Worm (Caenorhabditis elegans): ENCODE data around the gene C06B8.2.
A peak's percentile ranks its signal among the peaks of the same experiment; 100 is the strongest.

The C06B8.2 gene

DNA sequence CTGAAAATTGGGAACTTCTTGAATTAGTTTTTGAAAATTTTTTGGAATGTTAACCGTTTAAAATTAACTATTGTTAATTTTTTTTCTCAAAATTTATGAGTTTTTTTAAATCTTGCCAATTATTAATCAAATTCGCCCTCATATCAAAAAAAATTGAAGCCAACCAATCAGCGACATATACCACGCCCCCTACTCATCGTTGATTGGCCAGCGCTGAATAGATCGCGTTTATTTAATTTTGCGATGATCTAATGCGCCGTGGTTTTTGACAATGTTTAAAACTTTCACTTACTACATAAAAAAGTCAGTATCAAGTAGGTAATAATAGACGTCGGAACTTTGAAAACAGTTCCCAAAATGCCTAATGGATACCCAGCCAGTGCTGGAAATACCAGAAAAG, 36.2 kb downstream of the C06B8.2 start:
- TF ChIP-seq F26F4.8 (GFP tag; conservative IDR thresholded peaks at IDR 0.05) = no peak
- no peak for TF ChIP-seq hlh-30 (tag; optimal IDR thresholded peaks at IDR 0.05; ENCODE audit: insufficient read depth)
- no peak for TF ChIP-seq ceh-82 (tag; optimal IDR thresholded peaks at IDR 0.05)
- no peak for TF ChIP-seq ceh-20 (GFP tag; IDR thresholded peaks at IDR 0.05)
- no peak for TF ChIP-seq mes-2 (tag; optimal IDR thresholded peaks at IDR 0.05; ENCODE audit: poor library complexity, severe bottlenecking)
- no peak for TF ChIP-seq dpl-1 (GFP tag; optimal IDR thresholded peaks at IDR 0.05)
- no peak for TF ChIP-seq ceh-28 (tag; optimal IDR thresholded peaks at IDR 0.05)
- no peak for TF ChIP-seq lin-39 (tag; optimal IDR thresholded peaks at IDR 0.05)
- no peak for TF ChIP-seq lin-15B (tag; optimal IDR thresholded peaks at IDR 0.05)
- TF ChIP-seq unc-62 (GFP tag; optimal IDR thresholded peaks at IDR 0.05 in 1 of 2) = no peak
- TF ChIP-seq unc-62 (tag; optimal IDR thresholded peaks at IDR 0.05) = no peak
- no peak for TF ChIP-seq mxl-3 (GFP tag; optimal IDR thresholded peaks at IDR 0.05)
- no peak for TF ChIP-seq zip-2 (tag; optimal IDR thresholded peaks at IDR 0.05)
- TF ChIP-seq rbr-2 (tag; optimal IDR thresholded peaks at IDR 0.05) = no peak
- TF ChIP-seq unc-130 (GFP tag; optimal IDR thresholded peaks at IDR 0.05) = no peak
- TF ChIP-seq unc-39 (tag; optimal IDR thresholded peaks at IDR 0.05) = no peak
- TF ChIP-seq daf-12 (tag; optimal IDR thresholded peaks at IDR 0.05) = no peak
- no peak for TF ChIP-seq nhr-76 (tag; optimal IDR thresholded peaks at IDR 0.05)
- no peak for TF ChIP-seq nhr-25 (tag; optimal IDR thresholded peaks at IDR 0.05; ENCODE audit: borderline replicate concordance, insufficient read depth)

ce11 chrV:15436133-15436532, 42.4 kb downstream of the C06B8.2 start:
- TF ChIP-seq zfp-3 (GFP tag; conservative IDR thresholded peaks at IDR 0.05) (no peak), F49E8.2 (tag; optimal IDR thresholded peaks at IDR 0.05; ENCODE audit: borderline replicate concordance) (no peak), vab-7 (GFP tag; IDR thresholded peaks at IDR 0.05) (no peak), nhr-48 (tag; optimal IDR thresholded peaks at IDR 0.05) (peak; percentile 25), Y105C5A.15 (GFP tag; IDR thresholded peaks at IDR 0.05) (no peak), spr-1 (tag; optimal IDR thresholded peaks at IDR 0.05) (no peak), madf-5 (GFP tag; IDR thresholded peaks at IDR 0.05) (no peak), nhr-28 (tag; optimal IDR thresholded peaks at IDR 0.05) (peak; percentile 72), daf-16 (GFP tag; optimal IDR thresholded peaks at IDR 0.05) (no peak), daf-16 (tag; optimal IDR thresholded peaks at IDR 0.05) (peak; percentile 71), Y75B8A.6 (GFP tag; IDR thresholded peaks at IDR 0.05) (no peak), rbr-2 (tag; optimal IDR thresholded peaks at IDR 0.05) (no peak), skn-1 (tag; optimal IDR thresholded peaks at IDR 0.05) (no peak), sdz-12 (GFP tag; optimal IDR thresholded peaks at IDR 0.05) (no peak), nhr-6 (tag; optimal IDR thresholded peaks at IDR 0.05) (peak; percentile 66), nhr-102 (tag; optimal IDR thresholded peaks at IDR 0.05) (no peak), nhr-77 (tag; optimal IDR thresholded peaks at IDR 0.05) (peak; percentile 10), tra-1 (GFP tag; IDR thresholded peaks at IDR 0.05) (no peak), dve-1 (tag; optimal IDR thresholded peaks at IDR 0.05; ENCODE audit: insufficient read depth) (peak; percentile 51), pqm-1 (tag; optimal IDR thresholded peaks at IDR 0.05) (peak; percentile 88), T20F7.1 (GFP tag; optimal IDR thresholded peaks at IDR 0.05) (no peak), zip-2 (tag; optimal IDR thresholded peaks at IDR 0.05) (no peak), hlh-30 (tag; optimal IDR thresholded peaks at IDR 0.05; ENCODE audit: insufficient read depth) (no peak), nhr-111 (GFP tag; optimal IDR thresholded peaks at IDR 0.05) (no peak), dpl-1 (GFP tag; optimal IDR thresholded peaks at IDR 0.05) (no peak), daf-8 (GFP tag; IDR thresholded peaks at IDR 0.05) (no peak), dmd-6 (GFP tag; IDR thresholded peaks at IDR 0.05) (peak; percentile 95; the same call in 1 of the 2 replicates)

All from whole organism, L4 larva.